Worm (Caenorhabditis elegans): ENCODE results near the gene csp-1.

csp-1 gene

DNA sequence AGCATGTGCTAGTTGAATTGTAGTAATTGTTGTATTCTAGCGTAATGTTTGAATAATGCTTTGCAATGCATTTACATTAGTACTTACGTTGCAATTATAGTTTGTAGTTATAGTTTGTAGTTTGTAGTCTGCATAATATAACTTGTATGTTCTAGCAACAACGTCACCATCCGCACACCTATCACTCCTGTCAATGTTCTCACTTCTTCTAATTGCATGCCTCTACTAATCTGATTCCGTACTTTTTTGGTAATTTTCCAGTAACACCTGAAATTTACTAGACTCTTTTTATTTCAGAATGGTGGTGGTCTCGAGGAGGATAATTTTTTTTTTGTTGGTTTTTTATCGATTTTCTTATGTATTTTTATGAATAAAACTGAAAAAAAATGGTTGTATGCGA, 35.6 kb downstream of the csp-1 start:
- no peak for TF ChIP-seq F13H6.1 (tag; optimal IDR thresholded peaks at IDR 0.05)
- TF ChIP-seq nhr-237 (tag; optimal IDR thresholded peaks at IDR 0.05): no peak
- TF ChIP-seq ceh-82 (tag; optimal IDR thresholded peaks at IDR 0.05): no peak
- TF ChIP-seq sem-4 (tag; optimal IDR thresholded peaks at IDR 0.05): no peak
- TF ChIP-seq mdl-1 (tag; optimal IDR thresholded peaks at IDR 0.05): no peak
- TF ChIP-seq R02D3.7 (tag; optimal IDR thresholded peaks at IDR 0.05): no peak
- TF ChIP-seq ama-1 (optimal IDR thresholded peaks at IDR 0.05): peak; percentile 77
- no peak for TF ChIP-seq nhr-12 (tag; optimal IDR thresholded peaks at IDR 0.05)
- TF ChIP-seq gmeb-1 (tag; optimal IDR thresholded peaks at IDR 0.05): no peak
- no peak for TF ChIP-seq lin-13 (GFP tag; optimal IDR thresholded peaks at IDR 0.05)
- no peak for TF ChIP-seq ZK546.5 (tag; optimal IDR thresholded peaks at IDR 0.05)
- TF ChIP-seq nhr-23 (tag; optimal IDR thresholded peaks at IDR 0.05): no peak
- no peak for TF ChIP-seq lin-39 (tag; optimal IDR thresholded peaks at IDR 0.05)
- TF ChIP-seq lsy-2 (tag; optimal IDR thresholded peaks at IDR 0.05): no peak
- TF ChIP-seq unc-62 (GFP tag; optimal IDR thresholded peaks at IDR 0.05): no peak
- TF ChIP-seq blmp-1 (tag; optimal IDR thresholded peaks at IDR 0.05; ENCODE audit: insufficient read depth): peak; percentile 8
- TF ChIP-seq nhr-25 (tag; optimal IDR thresholded peaks at IDR 0.05): peak; percentile 34
- TF ChIP-seq nhr-21 (tag; optimal IDR thresholded peaks at IDR 0.05): peak; percentile 23

DNA sequence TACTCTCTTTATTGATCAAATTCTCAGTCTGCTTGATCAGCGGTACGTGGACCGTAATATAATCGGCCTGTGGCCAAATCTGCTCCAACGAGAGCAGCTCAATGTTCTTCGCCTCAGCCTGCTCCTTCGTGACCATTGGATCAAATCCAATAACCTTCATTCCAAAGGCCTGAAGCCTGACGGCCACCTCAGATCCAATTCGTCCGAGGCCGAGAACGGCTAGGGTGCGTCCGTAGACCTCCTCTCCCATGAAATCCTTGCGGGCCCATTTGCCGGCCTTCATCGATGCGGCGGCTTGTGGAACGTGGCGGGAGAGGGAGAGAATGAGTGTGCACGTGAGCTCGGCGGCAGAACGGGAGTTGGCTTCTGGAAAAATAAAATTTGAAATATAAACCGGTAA, 36.5 kb downstream of the csp-1 start:
- TF ChIP-seq unc-39 (tag; optimal IDR thresholded peaks at IDR 0.05) (no peak), elt-3 (tag; optimal IDR thresholded peaks at IDR 0.05) (no peak), skn-1 (tag; optimal IDR thresholded peaks at IDR 0.05) (no peak), ama-1 (optimal IDR thresholded peaks at IDR 0.05) (peak; percentile 19), aly-2 (tag; optimal IDR thresholded peaks at IDR 0.05) (no peak), nhr-12 (tag; optimal IDR thresholded peaks at IDR 0.05) (no peak)

DNA sequence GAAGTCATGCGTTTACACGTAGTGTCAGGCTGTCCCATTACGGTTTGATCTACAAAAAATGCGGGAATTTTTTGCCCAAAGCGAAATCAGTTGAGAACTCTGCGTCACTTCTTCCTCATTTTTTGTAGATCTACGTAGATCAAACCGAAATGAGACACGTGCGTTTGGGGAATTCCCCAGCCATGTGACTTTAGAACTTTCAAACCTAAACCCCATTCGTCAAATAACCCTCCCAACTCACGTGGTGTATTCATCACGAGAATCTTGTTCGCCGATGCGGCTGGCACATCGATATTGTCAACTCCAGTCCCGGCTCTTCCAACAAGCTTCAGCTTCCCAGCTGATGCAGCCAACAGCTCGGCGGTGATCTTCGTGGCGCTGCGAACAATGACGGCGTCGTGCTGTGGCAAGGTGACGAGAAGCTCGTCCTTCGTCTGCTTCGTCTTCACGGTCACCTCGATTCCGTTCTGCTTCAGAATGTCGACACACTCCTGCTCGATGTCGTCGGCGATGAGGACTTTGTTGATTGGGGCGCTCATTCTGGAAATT, 37.0 kb downstream of the csp-1 start, which contains the start of gene phdh-1:
Gene phdh-1 (minus strand): TSS at position 540 of the 549 bp plus-strand sequence.
- no peak for TF ChIP-seq nhr-77 (tag; optimal IDR thresholded peaks at IDR 0.05)
- TF ChIP-seq sma-9 (GFP tag; optimal IDR thresholded peaks at IDR 0.05): peak; percentile 51
- TF ChIP-seq sma-9 (tag; optimal IDR thresholded peaks at IDR 0.05): no peak
- TF ChIP-seq lsy-2 (tag; optimal IDR thresholded peaks at IDR 0.05): no peak
- TF ChIP-seq C34F6.9 (tag; optimal IDR thresholded peaks at IDR 0.05): no peak
- no peak for TF ChIP-seq mbf-1 (tag; optimal IDR thresholded peaks at IDR 0.05)

DNA sequence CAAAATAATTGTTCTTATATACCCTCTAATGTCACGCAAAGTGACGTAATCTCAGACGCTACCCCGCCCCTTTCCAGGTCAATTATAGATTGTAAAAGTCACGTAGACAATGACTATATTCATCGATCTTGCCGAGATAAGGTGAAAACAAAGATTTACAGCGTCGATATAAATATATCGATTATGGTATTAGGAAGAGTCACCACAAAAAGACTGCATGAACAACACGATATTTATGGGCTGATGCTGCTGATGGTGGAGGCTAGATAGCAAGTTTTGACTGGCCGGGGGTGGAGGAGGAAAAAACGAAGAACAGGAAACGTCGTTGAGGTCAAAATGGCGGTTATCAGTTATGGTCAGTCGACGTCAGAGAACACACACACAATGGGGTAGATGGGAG, 37.6 kb downstream of the csp-1 start:
- TF ChIP-seq mbf-1 (tag; optimal IDR thresholded peaks at IDR 0.05): no peak
- TF ChIP-seq ztf-1 (GFP tag; conservative IDR thresholded peaks at IDR 0.05): no peak
- peak in 1 of 2 experiments; percentile 39 for TF ChIP-seq lsy-2 (tag; optimal IDR thresholded peaks at IDR 0.05)
- TF ChIP-seq blmp-1 (tag; optimal IDR thresholded peaks at IDR 0.05; ENCODE audit: insufficient read depth): peak; percentile 53
- peak; percentile 74 for TF ChIP-seq nhr-21 (tag; optimal IDR thresholded peaks at IDR 0.05)
- TF ChIP-seq ceh-16 (tag; optimal IDR thresholded peaks at IDR 0.05): peak; percentile 71
- TF ChIP-seq sma-9 (GFP tag; optimal IDR thresholded peaks at IDR 0.05): peak; percentile 77
- no peak for TF ChIP-seq sma-9 (tag; optimal IDR thresholded peaks at IDR 0.05)
- TF ChIP-seq gmeb-1 (tag; optimal IDR thresholded peaks at IDR 0.05): no peak
- TF ChIP-seq sma-3 (GFP tag; optimal IDR thresholded peaks at IDR 0.05): peak; percentile 45
- peak; percentile 67 for TF ChIP-seq fos-1 (tag; optimal IDR thresholded peaks at IDR 0.05)
- TF ChIP-seq nhr-25 (tag; optimal IDR thresholded peaks at IDR 0.05): peak; percentile 86
- TF ChIP-seq F13H6.1 (tag; optimal IDR thresholded peaks at IDR 0.05): peak; percentile 51
- peak; percentile 9 for TF ChIP-seq nhr-129 (tag; optimal IDR thresholded peaks at IDR 0.05)
- no peak for TF ChIP-seq dmd-4 (tag; optimal IDR thresholded peaks at IDR 0.05)
- peak; percentile 53 for TF ChIP-seq elt-1 (tag; optimal IDR thresholded peaks at IDR 0.05)
- no peak for TF ChIP-seq ztf-4 (tag; optimal IDR thresholded peaks at IDR 0.05)
- no peak for TF ChIP-seq snpc-4 (tag; optimal IDR thresholded peaks at IDR 0.05)
- TF ChIP-seq ama-1 (optimal IDR thresholded peaks at IDR 0.05): no peak
- TF ChIP-seq crh-2 (tag; optimal IDR thresholded peaks at IDR 0.05): peak; percentile 63
- TF ChIP-seq aly-2 (tag; optimal IDR thresholded peaks at IDR 0.05): no peak
- no peak for TF ChIP-seq mdl-1 (tag; optimal IDR thresholded peaks at IDR 0.05)

All from whole organism, L2 larva.